Worm (Caenorhabditis elegans) whole organism, midembryonic: ENCODE measurements around the gene ssna-1.

Experiments
- cog-1 ChIP-seq: sonication (generic microtip); optimal IDR thresholded peaks from 2 replicates; lab custom pipeline; 2016; ENCODE audit warnings: missing genetic modification characterization, missing compliant biosample characterization
- ztf-23 ChIP-seq: fragments of 200-800 bp; sonication (Bioruptor generic); IDR thresholded peaks from 2 replicates; pipeline ENCODE4 v1.3.6; 2022; ENCODE audit warnings: missing genetic modification reagents, missing genetic modification characterization, missing compliant biosample characterization
- ztf-29 ChIP-seq: fragments of 200-800 bp; sonication (Bioruptor generic); IDR thresholded peaks from 2 replicates; pipeline ENCODE4 v1.3.6; 2022; ENCODE audit warnings: missing genetic modification reagents, missing genetic modification characterization, missing compliant biosample characterization

ce11 chrIV:425052-425451, 37.2 kb downstream of the ssna-1 start, which contains the start of gene daf-18:
- TF ChIP-seq cog-1 (tag; lab: Kevin White, UChicago) (no peak), ztf-23 (no peak), ztf-29 (no peak)
